Worm (Caenorhabditis elegans) whole organism, late embryonic: ENCODE data around the gene C24F3.2.

Experiments used
- ceh-24 ChIP-seq: sonication (generic microtip); optimal IDR thresholded peaks from 2 replicates; lab custom pipeline; 2016; ENCODE audit warnings: mild to moderate bottlenecking, missing genetic modification characterization, missing compliant biosample characterization
- dmd-4 ChIP-seq: sonication (generic microtip); optimal IDR thresholded peaks from 2 replicates; lab custom pipeline; 2016; ENCODE audit warnings: borderline replicate concordance, missing genetic modification characterization, missing compliant biosample characterization
- elt-2 ChIP-seq: sonication (generic microtip); optimal IDR thresholded peaks from 2 replicates; lab custom pipeline; 2016; ENCODE audit warnings: missing genetic modification reagents, missing genetic modification characterization, missing compliant biosample characterization
- hlh-6 ChIP-seq: sonication (generic microtip); optimal IDR thresholded peaks from 2 replicates; lab custom pipeline; 2016; ENCODE audit warnings: missing genotype, missing genetic modification characterization, missing compliant biosample characterization
- pha-4 ChIP-seq: fragments of 150-350 bp; optimal IDR thresholded peaks from 2 replicates; lab custom pipeline; 2018; ENCODE audit warnings: missing biosample characterization, missing genetic modification reagents, missing genetic modification characterization
- pqm-1 ChIP-seq: sonication (generic microtip); optimal IDR thresholded peaks from 2 replicates; lab custom pipeline; 2016; ENCODE audit warnings: missing genetic modification characterization, missing compliant biosample characterization
- sox-2 ChIP-seq: fragments of 200-800 bp; sonication (Bioruptor generic); IDR thresholded peaks from 2 replicates; pipeline ENCODE4 v1.3.6; 2022; ENCODE audit warnings: missing genetic modification reagents, missing genetic modification characterization, missing compliant biosample characterization

- no peak for TF ChIP-seq elt-2 (tag; lab: Kevin White, UChicago)
- no peak for TF ChIP-seq pqm-1 (tag; lab: Kevin White, UChicago)
- no peak for TF ChIP-seq hlh-6 (tag; lab: Kevin White, UChicago)
- TF ChIP-seq pha-4 (tag; lab: Kevin White, UChicago) = no peak
- TF ChIP-seq ceh-24 (tag; lab: Kevin White, UChicago) = no peak
- TF ChIP-seq dmd-4 (tag; lab: Kevin White, UChicago) = no peak
- no peak for TF ChIP-seq sox-2 (GFP tag; lab: Robert Waterston, UW)
Measured at ce11 chrIV:10261061-10261460, 38.7 kb downstream of the C24F3.2 start.
